Worm (Caenorhabditis elegans): ENCODE results near the gene ska-3.

Gene ska-3

DNA sequence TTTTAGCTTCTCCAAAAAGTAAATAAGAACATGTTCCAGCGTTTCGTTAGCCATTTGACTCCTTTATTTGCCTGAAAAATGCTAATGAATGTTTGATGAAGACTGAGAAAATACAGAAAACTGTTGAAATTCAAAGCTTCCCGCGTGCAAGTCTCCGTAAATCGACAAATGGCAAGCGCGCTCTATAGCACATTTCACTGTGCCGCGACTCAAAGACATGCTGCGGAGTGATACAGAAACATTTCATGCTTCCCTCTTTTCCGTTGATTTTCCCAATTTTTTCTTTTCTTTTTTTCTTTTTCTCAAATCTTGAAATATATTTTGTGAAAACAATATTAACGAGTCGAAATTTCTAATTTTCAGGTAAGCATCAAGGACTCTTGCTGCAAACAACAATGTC lies at the start of gene ska-3, which contains the start of gene rps-12:
Gene ska-3 (minus strand): TSS at position 71 of the 400 bp plus-strand sequence.
Gene rps-12 (plus strand): TSS at position 364 of the 400 bp plus-strand sequence.
- TF ChIP-seq ref-1 (GFP tag; conservative IDR thresholded peaks at IDR 0.05) (no peak), klf-2 (GFP tag; conservative IDR thresholded peaks at IDR 0.05) (0 out of 2 replicates have a peak, but pooled peaks have one; percentile 42), med-1 (GFP tag; optimal IDR thresholded peaks at IDR 0.05; ENCODE audit: insufficient read depth) (peak; percentile 45), T22C8.4 (GFP tag; IDR thresholded peaks at IDR 0.05) (peak; percentile 57; the same call in 1 of the 2 replicates), flt-1 (GFP tag; IDR thresholded peaks at IDR 0.05) (peak; percentile 87), ztf-29 (GFP tag; IDR thresholded peaks at IDR 0.05) (no peak), cog-1 (tag; optimal IDR thresholded peaks at IDR 0.05) (peak; percentile 97), tab-1 (GFP tag; IDR thresholded peaks at IDR 0.05) (peak; percentile 71; the same call in 1 of the 2 replicates), ztf-23 (GFP tag; IDR thresholded peaks at IDR 0.05) (peak; percentile 92)

DNA sequence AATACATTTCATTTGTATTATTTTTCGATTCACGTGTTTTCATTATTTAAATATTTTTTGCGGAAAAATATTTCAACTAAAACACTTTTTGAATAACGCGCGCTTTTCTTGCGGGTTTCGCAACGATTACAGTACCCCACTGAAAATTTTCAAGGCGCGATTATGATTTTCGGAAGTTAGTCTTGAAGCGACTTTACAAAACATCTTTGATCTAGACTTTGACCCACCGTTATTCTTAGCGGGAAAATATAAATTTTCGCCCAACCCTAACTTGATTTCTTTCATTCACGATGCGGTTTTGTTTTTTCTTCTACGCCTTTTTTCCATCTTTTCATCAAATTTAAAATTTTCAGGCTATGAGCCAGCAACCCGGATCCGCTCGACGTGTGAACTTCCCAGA lies 49.0 kb upstream of the ska-3 start, which contains the start of gene egg-1:
Gene egg-1 (plus strand): TSS at position 354 of the 400 bp plus-strand sequence.
- TF ChIP-seq ztf-29 (GFP tag; IDR thresholded peaks at IDR 0.05) (no peak), cog-1 (tag; optimal IDR thresholded peaks at IDR 0.05) (no peak), med-1 (GFP tag; optimal IDR thresholded peaks at IDR 0.05; ENCODE audit: insufficient read depth) (no peak), ztf-23 (GFP tag; IDR thresholded peaks at IDR 0.05) (no peak), ref-1 (GFP tag; conservative IDR thresholded peaks at IDR 0.05) (no peak), klf-2 (GFP tag; conservative IDR thresholded peaks at IDR 0.05) (no peak), T22C8.4 (GFP tag; IDR thresholded peaks at IDR 0.05) (no peak), tab-1 (GFP tag; IDR thresholded peaks at IDR 0.05) (no peak), flt-1 (GFP tag; IDR thresholded peaks at IDR 0.05) (no peak)

DNA sequence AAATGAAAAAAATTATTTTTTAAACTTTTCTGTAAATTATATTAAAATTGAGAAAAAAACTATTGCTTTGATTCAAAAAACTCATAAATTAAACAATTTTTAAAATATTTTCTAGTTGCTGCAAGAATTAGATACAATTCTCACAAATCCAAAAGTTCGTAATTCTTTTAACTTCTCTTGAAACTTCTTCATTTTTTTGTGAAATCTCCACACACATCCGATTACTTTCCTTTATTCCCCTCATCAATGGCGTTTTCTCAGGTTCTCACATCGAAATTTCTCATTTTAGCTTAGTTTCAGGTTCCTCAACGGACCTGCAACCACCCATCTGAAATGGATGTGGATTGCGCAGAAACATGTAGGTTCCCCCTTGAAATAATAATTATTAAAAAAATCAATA lies 43.7 kb upstream of the ska-3 start, which contains the start of gene wrm-1:
Gene wrm-1 (plus strand): TSS at position 301 of the 400 bp plus-strand sequence.
- no peak for TF ChIP-seq klf-2 (GFP tag; conservative IDR thresholded peaks at IDR 0.05)
- TF ChIP-seq med-1 (GFP tag; optimal IDR thresholded peaks at IDR 0.05; ENCODE audit: insufficient read depth): no peak
- no peak for TF ChIP-seq ref-1 (GFP tag; conservative IDR thresholded peaks at IDR 0.05)
- TF ChIP-seq tab-1 (GFP tag; IDR thresholded peaks at IDR 0.05): no peak
- no peak for TF ChIP-seq T22C8.4 (GFP tag; IDR thresholded peaks at IDR 0.05)
- no peak for TF ChIP-seq ztf-29 (GFP tag; IDR thresholded peaks at IDR 0.05)
- no peak for TF ChIP-seq ztf-23 (GFP tag; IDR thresholded peaks at IDR 0.05)
- no peak for TF ChIP-seq flt-1 (GFP tag; IDR thresholded peaks at IDR 0.05)

DNA sequence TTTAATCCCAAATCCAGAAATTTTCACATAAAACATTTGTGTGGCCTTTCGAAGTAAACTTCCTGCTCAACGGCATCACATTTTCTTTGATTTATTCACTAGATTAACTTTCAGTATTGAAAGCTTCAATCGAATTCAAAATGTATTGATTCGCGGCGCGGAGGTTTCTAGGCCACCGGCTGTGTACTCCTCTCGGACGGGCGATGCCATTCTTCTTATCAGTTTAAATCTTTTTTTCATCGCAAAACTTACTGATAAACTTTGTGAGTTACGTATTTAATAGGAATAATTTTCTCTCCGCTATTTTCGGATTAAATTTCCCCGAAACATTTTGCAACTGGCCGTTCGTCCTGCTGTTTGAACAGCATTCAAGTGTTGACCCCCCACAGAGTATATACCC lies 43.1 kb upstream of the ska-3 start:
- TF ChIP-seq flt-1 (GFP tag; IDR thresholded peaks at IDR 0.05) (peak; percentile 49; the same call in 1 of the 2 replicates), T22C8.4 (GFP tag; IDR thresholded peaks at IDR 0.05) (peak; percentile 18; the same call in 1 of the 2 replicates), cog-1 (tag; optimal IDR thresholded peaks at IDR 0.05) (no peak), tab-1 (GFP tag; IDR thresholded peaks at IDR 0.05) (no peak), ztf-23 (GFP tag; IDR thresholded peaks at IDR 0.05) (no peak)

DNA sequence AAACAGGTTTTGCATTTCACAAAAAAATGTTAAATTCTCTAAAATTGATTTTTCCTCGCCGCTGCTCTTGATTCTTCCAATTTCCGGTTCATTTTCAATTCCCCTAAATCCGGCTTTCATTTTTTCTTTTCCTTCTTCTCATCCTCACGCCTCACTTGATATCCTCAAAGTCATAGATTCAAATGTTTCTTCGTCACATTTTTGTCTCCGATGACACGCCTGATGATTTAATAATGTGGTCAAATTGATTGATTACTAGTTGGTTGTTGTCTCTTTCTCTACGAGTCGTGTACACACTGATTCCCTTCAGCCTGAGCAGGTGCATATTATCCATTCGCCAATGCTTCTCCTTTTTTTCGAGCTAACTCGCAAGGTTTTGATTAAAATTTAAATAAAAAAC lies 42.7 kb upstream of the ska-3 start:
- TF ChIP-seq klf-2 (GFP tag; conservative IDR thresholded peaks at IDR 0.05) (no peak), T22C8.4 (GFP tag; IDR thresholded peaks at IDR 0.05) (no peak), ztf-23 (GFP tag; IDR thresholded peaks at IDR 0.05) (no peak), ref-1 (GFP tag; conservative IDR thresholded peaks at IDR 0.05) (no peak), tab-1 (GFP tag; IDR thresholded peaks at IDR 0.05) (no peak), flt-1 (GFP tag; IDR thresholded peaks at IDR 0.05) (no peak), ztf-29 (GFP tag; IDR thresholded peaks at IDR 0.05) (no peak), cog-1 (tag; optimal IDR thresholded peaks at IDR 0.05) (no peak), med-1 (GFP tag; optimal IDR thresholded peaks at IDR 0.05; ENCODE audit: insufficient read depth) (no peak)

DNA sequence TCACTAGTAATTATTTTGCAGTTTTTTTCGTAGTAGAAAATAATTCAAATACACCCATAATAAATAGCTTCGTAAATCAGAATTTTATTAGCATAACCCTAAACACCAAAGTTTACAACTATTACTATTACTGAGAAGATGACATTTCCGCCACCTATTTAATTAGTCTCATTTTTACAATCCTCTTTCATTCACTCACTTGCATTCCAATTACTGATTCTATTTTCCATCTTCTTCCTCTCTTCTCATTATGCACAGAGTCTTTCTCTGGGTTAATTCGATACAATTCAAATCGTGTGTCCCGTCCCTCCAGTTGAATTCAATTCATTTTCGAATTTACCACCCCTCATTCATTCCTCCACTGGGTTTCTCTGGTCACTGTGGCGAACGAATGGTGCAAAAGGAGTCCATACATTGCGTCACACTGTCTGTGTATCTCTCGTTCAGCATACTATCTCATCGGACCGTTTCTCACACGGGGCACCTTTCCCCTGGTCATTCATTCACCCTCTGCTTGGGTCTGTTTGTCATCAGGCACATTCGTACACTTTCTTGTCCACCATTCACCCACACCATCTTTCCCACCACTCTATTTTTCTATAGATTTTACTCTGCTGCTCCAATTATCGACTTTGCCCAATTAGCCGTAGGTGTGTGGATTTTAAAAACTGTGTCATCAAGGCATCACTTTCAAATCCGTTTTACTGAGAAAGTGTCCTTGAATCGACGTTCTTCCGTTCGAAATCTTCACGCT lies 41.6 kb upstream of the ska-3 start:
- TF ChIP-seq flt-1 (GFP tag; IDR thresholded peaks at IDR 0.05): peak; percentile 22; the same call in 1 of the 2 replicates
- TF ChIP-seq T22C8.4 (GFP tag; IDR thresholded peaks at IDR 0.05): no peak

DNA sequence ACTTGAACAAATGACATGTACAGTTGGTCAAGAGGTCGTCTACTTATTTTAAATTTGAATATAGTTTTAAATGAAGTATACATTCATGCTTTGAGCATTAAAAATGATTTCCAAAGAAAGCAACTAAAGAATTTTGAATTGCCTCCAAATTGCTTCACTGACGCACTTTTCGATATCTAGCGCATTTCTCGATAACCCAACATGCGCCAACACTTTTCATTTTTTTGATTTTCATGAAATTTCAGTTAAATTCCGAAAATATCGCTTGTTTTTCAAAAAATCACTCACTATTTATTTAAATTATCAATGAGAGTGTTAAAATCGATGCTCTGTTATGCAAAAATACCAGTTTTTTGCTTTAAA lies 41.0 kb upstream of the ska-3 start:
- TF ChIP-seq klf-2 (GFP tag; conservative IDR thresholded peaks at IDR 0.05) (no peak), T22C8.4 (GFP tag; IDR thresholded peaks at IDR 0.05) (no peak), flt-1 (GFP tag; IDR thresholded peaks at IDR 0.05) (no peak), ztf-29 (GFP tag; IDR thresholded peaks at IDR 0.05) (no peak), cog-1 (tag; optimal IDR thresholded peaks at IDR 0.05) (no peak), med-1 (GFP tag; optimal IDR thresholded peaks at IDR 0.05; ENCODE audit: insufficient read depth) (no peak), ref-1 (GFP tag; conservative IDR thresholded peaks at IDR 0.05) (no peak), tab-1 (GFP tag; IDR thresholded peaks at IDR 0.05) (no peak), ztf-23 (GFP tag; IDR thresholded peaks at IDR 0.05) (no peak)

DNA sequence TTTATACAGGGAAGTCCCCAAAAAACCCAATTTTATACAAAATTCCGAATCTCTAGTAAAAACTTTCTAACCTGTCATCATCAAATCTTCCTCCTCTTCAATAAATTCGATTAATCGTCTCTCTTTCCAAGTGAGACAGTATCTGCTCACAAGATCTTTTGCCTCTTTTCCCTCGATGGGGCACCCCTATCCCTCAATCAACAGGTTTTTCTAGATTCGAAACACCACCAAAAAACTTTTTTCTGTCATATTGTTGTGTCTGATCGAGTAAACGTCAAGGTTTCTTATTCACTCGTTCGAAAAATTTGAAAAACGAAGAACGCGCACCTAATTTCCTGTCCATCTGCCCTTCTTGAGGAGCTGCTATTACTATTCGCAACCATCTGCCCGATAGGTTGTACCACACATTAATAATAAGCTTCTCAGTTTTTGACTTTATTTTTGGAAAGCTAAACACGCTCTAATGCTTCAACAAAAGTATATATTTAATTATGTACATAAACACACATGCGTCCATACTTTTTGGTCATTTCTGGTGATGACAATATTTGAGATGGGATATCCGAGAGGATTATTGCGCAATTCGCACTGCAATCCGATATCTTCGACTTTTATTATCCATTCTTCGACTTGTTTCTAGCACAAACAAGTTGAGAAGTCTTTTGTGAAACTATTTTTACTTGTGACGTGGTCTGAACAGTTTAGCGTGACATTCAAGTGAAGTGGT lies 40.5 kb upstream of the ska-3 start:
- TF ChIP-seq cog-1 (tag; optimal IDR thresholded peaks at IDR 0.05) (no peak), tab-1 (GFP tag; IDR thresholded peaks at IDR 0.05) (no peak), ztf-23 (GFP tag; IDR thresholded peaks at IDR 0.05) (no peak), flt-1 (GFP tag; IDR thresholded peaks at IDR 0.05) (no peak), ztf-29 (GFP tag; IDR thresholded peaks at IDR 0.05) (no peak), T22C8.4 (GFP tag; IDR thresholded peaks at IDR 0.05) (no peak), klf-2 (GFP tag; conservative IDR thresholded peaks at IDR 0.05) (no peak), med-1 (GFP tag; optimal IDR thresholded peaks at IDR 0.05; ENCODE audit: insufficient read depth) (no peak), ref-1 (GFP tag; conservative IDR thresholded peaks at IDR 0.05) (no peak)

DNA sequence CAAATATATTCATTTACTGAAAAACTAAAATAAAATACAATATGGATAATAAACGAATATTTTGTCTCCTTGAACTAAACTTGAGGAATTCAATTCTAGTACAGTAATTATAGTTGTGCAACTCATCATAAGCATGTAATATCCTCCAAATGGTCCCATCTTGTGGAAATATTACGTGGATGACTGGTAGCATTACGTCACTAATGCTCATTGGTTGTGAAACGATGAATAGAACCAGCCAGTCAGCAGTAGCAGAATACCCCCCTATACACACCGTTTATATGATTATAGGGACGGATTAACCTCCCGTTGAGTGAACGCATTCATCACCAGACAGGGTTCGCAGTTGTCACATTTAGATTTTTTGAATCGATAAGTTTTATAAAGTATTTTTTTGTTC lies 39.6 kb upstream of the ska-3 start:
- TF ChIP-seq flt-1 (GFP tag; IDR thresholded peaks at IDR 0.05): no peak
- TF ChIP-seq cog-1 (tag; optimal IDR thresholded peaks at IDR 0.05): no peak
- no peak for TF ChIP-seq ztf-29 (GFP tag; IDR thresholded peaks at IDR 0.05)
- TF ChIP-seq tab-1 (GFP tag; IDR thresholded peaks at IDR 0.05): no peak
- no peak for TF ChIP-seq ref-1 (GFP tag; conservative IDR thresholded peaks at IDR 0.05)
- TF ChIP-seq med-1 (GFP tag; optimal IDR thresholded peaks at IDR 0.05; ENCODE audit: insufficient read depth): no peak
- no peak for TF ChIP-seq ztf-23 (GFP tag; IDR thresholded peaks at IDR 0.05)
- no peak for TF ChIP-seq klf-2 (GFP tag; conservative IDR thresholded peaks at IDR 0.05)
- TF ChIP-seq T22C8.4 (GFP tag; IDR thresholded peaks at IDR 0.05): no peak

Measured in whole organism, midembryonic.